Fruit fly (Drosophila melanogaster) Kc167 (cell line): ENCODE results near the gene Snx6.

Source experiments
- Sin3A ChIP-seq: fragments of >200 bp; optimal IDR thresholded peaks from 2 replicates; lab custom pipeline; 2018; ENCODE audit warnings: missing external identifiers
- h ChIP-seq: fragments of >200 bp; optimal IDR thresholded peaks from 3 replicates; lab custom pipeline; 2018; ENCODE audit warnings: missing external identifiers
- insv ChIP-seq: fragments of >200 bp; optimal IDR thresholded peaks from 3 replicates; lab custom pipeline; 2018; ENCODE audit warnings: missing external identifiers
- psq ChIP-seq: fragments of >200 bp; optimal IDR thresholded peaks from 2 replicates; lab custom pipeline; 2017; ENCODE audit warnings: missing external identifiers
- ttk ChIP-seq: sonication (Bioruptor generic); optimal IDR thresholded peaks from 2 replicates; lab custom pipeline; 2017; ENCODE audit warnings: missing external identifiers

DNA sequence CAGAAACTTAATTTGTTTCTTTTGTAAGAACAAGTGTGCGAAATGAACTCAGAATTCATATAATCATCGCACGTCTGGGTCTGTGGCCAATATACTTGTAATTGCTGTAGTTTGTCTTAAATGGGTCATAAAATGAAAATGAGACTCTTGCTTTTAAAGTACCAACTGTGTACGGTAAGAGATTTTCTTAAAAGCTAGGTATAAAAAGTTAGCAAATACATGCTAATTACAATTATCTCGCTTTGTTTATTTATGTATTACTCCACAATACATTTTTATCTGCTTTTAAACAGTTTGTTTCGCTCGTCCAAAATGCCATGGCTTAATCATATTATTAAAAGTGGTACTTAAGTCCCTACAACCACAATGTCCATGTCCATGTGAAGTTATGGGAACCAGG lies 16.8 kb downstream of the Snx6 start:
- TF ChIP-seq insv (lab: Kevin White, UChicago) (no peak), h (lab: Kevin White, UChicago) (no peak), Sin3A (no peak), psq (lab: Kevin White, UChicago) (no peak), ttk (lab: Kevin White, UChicago) (no peak)
